Worm (Caenorhabditis elegans) whole organism, L1 larva: ENCODE data around the gene H04J21.4.

Source experiments
- C16A3.4 ChIP-seq: fragments of 150-350 bp; optimal IDR thresholded peaks from 2 replicates; lab custom pipeline; 2014; ENCODE audit warnings: missing biosample characterization, missing genetic modification characterization
- C34B4.2 ChIP-seq: sonication (generic microtip); optimal IDR thresholded peaks from 2 replicates; lab custom pipeline; 2017; ENCODE audit warnings: mild to moderate bottlenecking, missing genetic modification characterization, missing compliant biosample characterization
- Y116A8C.19 ChIP-seq: sonication (generic microtip); optimal IDR thresholded peaks from 2 replicates; lab custom pipeline; 2016; ENCODE audit warnings: missing compliant biosample characterization, missing genetic modification characterization, borderline replicate concordance
- alr-1 ChIP-seq: fragments of 200-800 bp; sonication (Bioruptor generic); optimal IDR thresholded peaks from 2 replicates; lab custom pipeline; 2018; ENCODE audit warnings: borderline replicate concordance, mild to moderate bottlenecking, missing genetic modification characterization, missing compliant biosample characterization
- aly-2 ChIP-seq: fragments of 150-350 bp; optimal IDR thresholded peaks from 2 replicates; lab custom pipeline; 2014; ENCODE audit warnings: missing biosample characterization, missing genetic modification characterization
- ama-1 ChIP-seq: fragments of 150-350 bp; optimal IDR thresholded peaks from 2 replicates; lab custom pipeline; 2014
- blmp-1 ChIP-seq: fragments of 150-350 bp; optimal IDR thresholded peaks from 2 replicates; lab custom pipeline; 2014; ENCODE audit warnings: missing biosample characterization, missing genetic modification characterization
- ceh-90 ChIP-seq: sonication (generic microtip); optimal IDR thresholded peaks from 2 replicates; lab custom pipeline; 2016; ENCODE audit warnings: missing genetic modification characterization, missing compliant biosample characterization
- ces-1 ChIP-seq: fragments of 150-350 bp; optimal IDR thresholded peaks from 2 replicates; lab custom pipeline; 2014; ENCODE audit warnings: missing biosample characterization, missing genetic modification reagents, missing genetic modification characterization
- dpl-1 ChIP-seq, 3 experiments: fragments of 150-350 bp in 2 of 3; sonication (generic microtip) in 1 of 3; optimal IDR thresholded peaks; 2 replicates each; lab custom pipeline; 2014 to 2017; ENCODE audit warnings: missing biosample characterization in 3 of 3, missing genetic modification characterization in 3 of 3, missing genetic modification reagents in 3 of 3
- dsc-1 ChIP-seq: sonication (generic microtip); optimal IDR thresholded peaks from 2 replicates; lab custom pipeline; 2016; ENCODE audit warnings: mild to moderate bottlenecking, missing genetic modification characterization, missing compliant biosample characterization
- efl-1 ChIP-seq, 4 experiments: fragments of 150-350 bp; optimal IDR thresholded peaks in 3 of 4; peaks in 1 of 4; 1 replicate in 1 of 4; 2 replicates in 3 of 4; lab custom pipeline; 2014; ENCODE audit warnings: missing biosample characterization in 2 of 4, missing genetic modification characterization in 2 of 4, missing genetic modification reagents in 2 of 4
- egl-13 ChIP-seq: sonication (generic microtip); optimal IDR thresholded peaks from 2 replicates; lab custom pipeline; 2016; ENCODE audit warnings: missing genotype, missing genetic modification reagents, missing genetic modification characterization, missing compliant biosample characterization
- elt-2 ChIP-seq: sonication (generic microtip); optimal IDR thresholded peaks from 2 replicates; lab custom pipeline; 2016; ENCODE audit warnings: missing genetic modification characterization, mild to moderate bottlenecking, inconsistent platforms, missing compliant biosample characterization, missing genetic modification reagents
- elt-3 ChIP-seq, 6 experiments: fragments of 150-350 bp in 1 of 6; sonication (generic microtip); optimal IDR thresholded peaks; 2 replicates each; lab custom pipeline; 2017 to 2018; ENCODE audit warnings: missing biosample characterization in 6 of 6, missing genetic modification characterization in 6 of 6, inconsistent platforms in 1 of 6
- ets-5 ChIP-seq: fragments of 200-800 bp; sonication (Bioruptor generic); IDR thresholded peaks from 2 replicates; pipeline ENCODE4 v1.3.6; 2022; ENCODE audit warnings: missing genetic modification characterization, missing compliant biosample characterization
- fos-1 ChIP-seq: fragments of 150-350 bp; optimal IDR thresholded peaks from 2 replicates; lab custom pipeline; 2014; ENCODE audit warnings: missing biosample characterization, missing genetic modification characterization
- grh-1 ChIP-seq: fragments of 200-800 bp; sonication (Bioruptor generic); IDR thresholded peaks from 2 replicates; pipeline ENCODE4 v1.3.6; 2022; ENCODE audit warnings: missing genetic modification reagents, missing genetic modification characterization, missing compliant biosample characterization
- irx-1 ChIP-seq: sonication (generic microtip); optimal IDR thresholded peaks from 2 replicates; lab custom pipeline; 2016; ENCODE audit warnings: missing genetic modification characterization, missing compliant biosample characterization
- isw-1 ChIP-seq: fragments of 200-800 bp; sonication (Bioruptor generic); IDR thresholded peaks from 2 replicates; pipeline ENCODE4 v1.3.6; 2022; ENCODE audit warnings: missing genetic modification characterization, missing compliant biosample characterization
- jun-1 ChIP-seq: fragments of 150-350 bp; optimal IDR thresholded peaks from 2 replicates; lab custom pipeline; 2014; ENCODE audit warnings: missing biosample characterization, missing genetic modification reagents, missing genetic modification characterization
- lin-14 ChIP-seq: fragments of 200-800 bp; sonication (Bioruptor generic); optimal IDR thresholded peaks from 2 replicates; lab custom pipeline; 2018; ENCODE audit warnings: mild to moderate bottlenecking, missing genetic modification characterization, moderate library complexity, missing compliant biosample characterization
- lin-15B ChIP-seq: fragments of 150-350 bp; sonication (generic microtip); optimal IDR thresholded peaks from 3 replicates; lab custom pipeline; 2014; ENCODE audit warnings: missing biosample characterization, missing genetic modification characterization
- lin-35 ChIP-seq, 2 experiments: fragments of 150-350 bp; optimal IDR thresholded peaks; 2 replicates each; lab custom pipeline; 2014; ENCODE audit warnings: missing biosample characterization in 2 of 2, missing genetic modification characterization in 2 of 2, missing genetic modification reagents in 2 of 2
- lin-39 ChIP-seq: fragments of 150-350 bp; optimal IDR thresholded peaks from 2 replicates; lab custom pipeline; 2014; ENCODE audit warnings: missing biosample characterization, missing genetic modification reagents, missing genetic modification characterization
- lir-3 ChIP-seq: sonication (generic microtip); optimal IDR thresholded peaks from 2 replicates; lab custom pipeline; 2016; ENCODE audit warnings: mild to moderate bottlenecking, missing genetic modification characterization, moderate library complexity, missing compliant biosample characterization; ENCODE audit not compliant: poor library complexity
- lsy-2 ChIP-seq, 2 experiments: fragments of 150-350 bp; optimal IDR thresholded peaks; 2 replicates each; lab custom pipeline; 2014; ENCODE audit warnings: missing biosample characterization in 2 of 2, missing genetic modification characterization in 2 of 2
- mab-9 ChIP-seq: fragments of 200-800 bp; sonication (Bioruptor generic); IDR thresholded peaks from 2 replicates; pipeline ENCODE4 v1.3.6; 2022; ENCODE audit warnings: missing genetic modification reagents, missing genetic modification characterization, missing compliant biosample characterization
- mdl-1 ChIP-seq, 2 experiments: fragments of 150-350 bp; optimal IDR thresholded peaks; 2 replicates each; lab custom pipeline; 2014 to 2017; ENCODE audit warnings: missing biosample characterization in 2 of 2, missing genetic modification characterization in 2 of 2, inconsistent platforms in 1 of 2
- mep-1 ChIP-seq: fragments of 150-350 bp; optimal IDR thresholded peaks from 2 replicates; lab custom pipeline; 2014; ENCODE audit warnings: missing biosample characterization, missing genetic modification characterization
- nhr-12 ChIP-seq: sonication (generic microtip); optimal IDR thresholded peaks from 2 replicates; lab custom pipeline; 2017; ENCODE audit warnings: missing biosample characterization, missing genetic modification characterization
- nhr-19 ChIP-seq: fragments of 200-800 bp; sonication (Bioruptor generic); conservative IDR thresholded peaks from 2 replicates; pipeline ENCODE4 v1.3.6; 2022; ENCODE audit warnings: missing genetic modification characterization, missing compliant biosample characterization
- nhr-20 ChIP-seq: sonication (generic microtip); optimal IDR thresholded peaks from 2 replicates; lab custom pipeline; 2016; ENCODE audit warnings: mild to moderate bottlenecking, missing genetic modification characterization, missing compliant biosample characterization
- nhr-47 ChIP-seq: sonication (generic microtip); optimal IDR thresholded peaks from 2 replicates; lab custom pipeline; 2016; ENCODE audit warnings: mild to moderate bottlenecking, missing genetic modification characterization, moderate library complexity, missing compliant biosample characterization
- nhr-76 ChIP-seq: sonication (generic microtip); optimal IDR thresholded peaks from 2 replicates; lab custom pipeline; 2017; ENCODE audit warnings: missing biosample characterization, missing genetic modification characterization
- nhr-84 ChIP-seq: sonication (generic microtip); optimal IDR thresholded peaks from 2 replicates; lab custom pipeline; 2017; ENCODE audit warnings: missing biosample characterization, missing genetic modification characterization
- nhr-90 ChIP-seq: sonication (generic microtip); optimal IDR thresholded peaks from 2 replicates; lab custom pipeline; 2016; ENCODE audit warnings: mild to moderate bottlenecking, missing genetic modification characterization, missing compliant biosample characterization; ENCODE audit not compliant: poor library complexity
- pqm-1 ChIP-seq: sonication (generic microtip); optimal IDR thresholded peaks from 3 replicates; lab custom pipeline; 2017; ENCODE audit warnings: missing biosample characterization, missing genetic modification characterization
- snu-23 ChIP-seq: sonication (generic microtip); optimal IDR thresholded peaks from 2 replicates; lab custom pipeline; 2016; ENCODE audit warnings: missing genetic modification characterization, missing compliant biosample characterization
- sptf-1 ChIP-seq: fragments of 150-350 bp; optimal IDR thresholded peaks from 2 replicates; lab custom pipeline; 2014; ENCODE audit warnings: missing biosample characterization, missing genetic modification characterization
- swsn-7 ChIP-seq: sonication (generic microtip); optimal IDR thresholded peaks from 2 replicates; lab custom pipeline; 2016; ENCODE audit warnings: missing genetic modification characterization, missing compliant biosample characterization
- unc-86 ChIP-seq: sonication (generic microtip); optimal IDR thresholded peaks from 2 replicates; lab custom pipeline; 2016; ENCODE audit warnings: missing genetic modification characterization, missing compliant biosample characterization
- xbp-1 ChIP-seq: sonication (generic microtip); optimal IDR thresholded peaks from 2 replicates; lab custom pipeline; 2016; ENCODE audit warnings: missing genetic modification characterization, missing compliant biosample characterization
- zag-1 ChIP-seq: fragments of 150-350 bp; optimal IDR thresholded peaks from 2 replicates; lab custom pipeline; 2014; ENCODE audit warnings: missing biosample characterization, missing genetic modification characterization
- zip-4 ChIP-seq: fragments of 200-800 bp; sonication (Bioruptor generic); optimal IDR thresholded peaks from 2 replicates; lab custom pipeline; 2018; ENCODE audit warnings: mild to moderate bottlenecking, missing genetic modification characterization, moderate library complexity, missing compliant biosample characterization
- ztf-11 ChIP-seq, 2 experiments: sonication (generic microtip); optimal IDR thresholded peaks; 2 replicates each; lab custom pipeline; 2016 to 2017; ENCODE audit warnings: missing genetic modification characterization in 2 of 2, missing biosample characterization in 1 of 2, missing compliant biosample characterization in 1 of 2
- ztf-4 ChIP-seq: fragments of 150-350 bp; optimal IDR thresholded peaks from 2 replicates; lab custom pipeline; 2014; ENCODE audit warnings: missing biosample characterization, missing genetic modification characterization

The H04J21.4 gene

ce11 chrIII:2401126-2402123 is 33.1 kb upstream of the H04J21.4 start, which contains the start of the genes cic-1 and strm-1 (continued):
- TF ChIP-seq ces-1 (GFP tag; lab: Kevin White, UChicago) (no peak), nhr-19 (peak; percentile 65), ztf-4 (tag; lab: Kevin White, UChicago) (no peak), pqm-1 (no peak), ets-5 (GFP tag; lab: Robert Waterston, UW) (no peak), blmp-1 (peak; percentile 99), isw-1 (GFP tag; lab: Robert Waterston, UW) (peak; percentile 55), swsn-7 (peak; percentile 64), nhr-12 (tag; lab: Kevin White, UChicago) (no peak), C34B4.2 (tag; lab: Kevin White, UChicago) (no peak), mep-1 (tag; lab: Kevin White, UChicago) (peak; percentile 55), aly-2 (tag; lab: Kevin White, UChicago) (peak; percentile 2), nhr-84 (no peak), elt-2 (tag; lab: Kevin White, UChicago) (no peak), lin-14 (GFP tag; lab: Kevin White, UChicago) (no peak), unc-86 (peak; percentile 62), lin-15B (peak; percentile 44), snu-23 (GFP tag; lab: Kevin White, UChicago) (peak; percentile 85), ceh-90 (tag; lab: Kevin White, UChicago) (no peak), efl-1 (optimal IDR thresholded peaks at IDR 0.05; lab: Kevin White, UChicago) (peak; percentile 80 to 96), efl-1 (GFP tag; optimal IDR thresholded peaks at IDR 0.05 in 1 of 2; lab: Kevin White, UChicago) (peak; percentile 96 to 99), C16A3.4 (tag; lab: Kevin White, UChicago) (peak; percentile 60), lir-3 (tag; lab: Kevin White, UChicago) (no peak), nhr-90 (no peak), irx-1 (tag; lab: Kevin White, UChicago) (peak; percentile 38), egl-13 (tag; lab: Kevin White, UChicago) (no peak), nhr-47 (tag; lab: Kevin White, UChicago) (peak; percentile 77), nhr-76 (tag; lab: Kevin White, UChicago) (no peak), mdl-1 (tag; optimal IDR thresholded peaks at IDR 0.05; lab: Kevin White, UChicago) (no peak), lsy-2 (tag; optimal IDR thresholded peaks at IDR 0.05; lab: Kevin White, UChicago) (peak; percentile 80 to 84), elt-3 (tag; optimal IDR thresholded peaks at IDR 0.05; lab: Kevin White, UChicago) (peak in 1 of 6 experiments; percentile 33), fos-1 (tag; lab: Kevin White, UChicago) (peak; percentile 12), zip-4 (GFP tag; lab: Kevin White, UChicago) (no peak), alr-1 (tag; lab: Kevin White, UChicago) (no peak), dpl-1 (GFP tag; optimal IDR thresholded peaks at IDR 0.05; lab: Kevin White, UChicago) (peak; percentile 92 to 96 (median 95)), nhr-20 (tag; lab: Kevin White, UChicago) (no peak), ztf-11 (tag; optimal IDR thresholded peaks at IDR 0.05; lab: Kevin White, UChicago) (no peak), dsc-1 (tag; lab: Kevin White, UChicago) (peak; percentile 55), ama-1 (lab: Kevin White, UChicago) (no peak), Y116A8C.19 (no peak), sptf-1 (tag; lab: Kevin White, UChicago) (no peak), lin-35 (GFP tag; optimal IDR thresholded peaks at IDR 0.05; lab: Kevin White, UChicago) (peak; percentile 95 to 96), xbp-1 (tag; lab: Kevin White, UChicago) (peak; percentile 57), jun-1 (tag; lab: Kevin White, UChicago) (peak; percentile 32), grh-1 (0 out of 2 replicates have a peak, but pooled peaks have one; percentile 29), zag-1 (tag; lab: Kevin White, UChicago) (no peak), mab-9 (GFP tag; lab: Robert Waterston, UW) (peak; percentile 70), lin-39 (tag; lab: Kevin White, UChicago) (peak; percentile 56)
